Fruit fly (Drosophila melanogaster) whole organism, prepupa: ENCODE results near the gene CG14314.

ENCODE experiments used
- Blimp-1 ChIP-seq: fragments of 200-800 bp; sonication (Bioruptor generic); optimal IDR thresholded peaks from 3 replicates; lab custom pipeline; 2017; ENCODE audit warnings: missing biosample characterization, missing genetic modification characterization, mild to moderate bottlenecking, moderate library complexity, missing genetic modification reagents
- CG10631 ChIP-seq: fragments of 200-800 bp; sonication (Bioruptor generic); optimal IDR thresholded peaks from 2 replicates; lab custom pipeline; 2016; ENCODE audit warnings: missing biosample characterization, missing genetic modification characterization
- CG10669 ChIP-seq: fragments of 200-800 bp; sonication (Bioruptor generic); optimal IDR thresholded peaks from 3 replicates; lab custom pipeline; 2018; ENCODE audit warnings: missing biosample characterization, mild to moderate bottlenecking, missing genetic modification characterization, moderate library complexity
- CG11762 ChIP-seq: fragments of 200-800 bp; sonication (Bioruptor generic); optimal IDR thresholded peaks from 3 replicates; lab custom pipeline; 2016; ENCODE audit warnings: missing biosample characterization, missing genetic modification characterization; ENCODE audit not compliant: insufficient read depth
- CG15336 ChIP-seq: fragments of 200-800 bp; sonication (Bioruptor generic); IDR thresholded peaks from 2 replicates; pipeline ENCODE4 v1.3.6; 2022; ENCODE audit warnings: missing biosample characterization, missing genetic modification characterization
- CG16779 ChIP-seq: fragments of 200-800 bp; sonication (Bioruptor generic); optimal IDR thresholded peaks from 3 replicates; lab custom pipeline; 2017; ENCODE audit warnings: missing biosample characterization, mild to moderate bottlenecking, missing genetic modification characterization
- CG3032 ChIP-seq: fragments of 200-800 bp; optimal IDR thresholded peaks from 2 replicates; lab custom pipeline; 2019; ENCODE audit warnings: missing biosample characterization, mild to moderate bottlenecking, missing genetic modification characterization, moderate library complexity
- CG31627 ChIP-seq: fragments of 200-800 bp; sonication (Bioruptor generic); optimal IDR thresholded peaks from 3 replicates; lab custom pipeline; 2016; ENCODE audit warnings: missing biosample characterization, missing genetic modification characterization
- CG34406 ChIP-seq: fragments of 200-800 bp; sonication (Bioruptor generic); optimal IDR thresholded peaks from 3 replicates; lab custom pipeline; 2016; ENCODE audit warnings: missing biosample characterization, missing genetic modification characterization
- CG4318 ChIP-seq: fragments of 200-800 bp; sonication (Bioruptor generic); optimal IDR thresholded peaks from 3 replicates; lab custom pipeline; 2017; ENCODE audit warnings: missing biosample characterization, mild to moderate bottlenecking, missing genetic modification characterization
- CG6163 ChIP-seq: fragments of 200-800 bp; sonication (Bioruptor generic); IDR thresholded peaks from 3 replicates; pipeline ENCODE4 v1.3.6; 2022; ENCODE audit warnings: missing biosample characterization, missing genetic modification characterization
- CG6276 ChIP-seq: fragments of 200-800 bp; sonication (Bioruptor generic); optimal IDR thresholded peaks from 2 replicates; lab custom pipeline; 2017; ENCODE audit warnings: missing biosample characterization, mild to moderate bottlenecking, missing genetic modification characterization
- CG6792 ChIP-seq: fragments of 200-800 bp; sonication (Bioruptor generic); optimal IDR thresholded peaks from 3 replicates; lab custom pipeline; 2016; ENCODE audit warnings: missing biosample characterization, missing genetic modification characterization
- CG6808 ChIP-seq: fragments of 200-800 bp; sonication (Bioruptor generic); optimal IDR thresholded peaks from 3 replicates; lab custom pipeline; 2017; ENCODE audit warnings: missing biosample characterization, missing genetic modification characterization, mild to moderate bottlenecking, moderate library complexity, missing genetic modification reagents
- CG8119 ChIP-seq: fragments of 200-800 bp; sonication (Bioruptor generic); IDR thresholded peaks from 3 replicates; pipeline ENCODE4 v1.3.6; 2022; ENCODE audit warnings: missing biosample characterization, missing genetic modification characterization
- CG8319 ChIP-seq: fragments of 200-800 bp; sonication (Bioruptor generic); optimal IDR thresholded peaks from 3 replicates; lab custom pipeline; 2016; ENCODE audit warnings: missing biosample characterization, missing genetic modification characterization
- CG8632 ChIP-seq: fragments of 200-800 bp; sonication (Bioruptor generic); optimal IDR thresholded peaks from 3 replicates; lab custom pipeline; 2016; ENCODE audit warnings: missing biosample characterization, missing genetic modification characterization
- CG9139 ChIP-seq: fragments of 200-800 bp; sonication (Bioruptor generic); optimal IDR thresholded peaks from 3 replicates; lab custom pipeline; 2017; ENCODE audit warnings: missing biosample characterization, mild to moderate bottlenecking, missing genetic modification characterization
- Eip78C ChIP-seq: fragments of 200-800 bp; sonication (Bioruptor generic); peaks from one replicate; lab custom pipeline; 2016; ENCODE audit warnings: missing biosample characterization, missing genetic modification characterization
- Eip93F ChIP-seq: fragments of 200-800 bp; sonication (Bioruptor generic); optimal IDR thresholded peaks from 2 replicates; lab custom pipeline; 2016; ENCODE audit warnings: missing biosample characterization, mild to moderate bottlenecking, missing genetic modification characterization
- Ets21C ChIP-seq: fragments of 200-800 bp; sonication (Bioruptor generic); optimal IDR thresholded peaks from 3 replicates; lab custom pipeline; 2016; ENCODE audit warnings: missing biosample characterization, missing genetic modification characterization
- Ets96B ChIP-seq: fragments of 200-800 bp; optimal IDR thresholded peaks from 2 replicates; lab custom pipeline; 2019; ENCODE audit warnings: missing biosample characterization, mild to moderate bottlenecking, missing genetic modification characterization, moderate library complexity
- Gug ChIP-seq: fragments of 200-800 bp; sonication (Bioruptor generic); IDR thresholded peaks from 2 replicates; pipeline ENCODE4 v1.3.6; 2022; ENCODE audit warnings: missing biosample characterization, missing genetic modification characterization
- Hr4 ChIP-seq: fragments of 200-800 bp; sonication (Bioruptor generic); optimal IDR thresholded peaks from 3 replicates; lab custom pipeline; 2016; ENCODE audit warnings: missing biosample characterization, missing genetic modification characterization
- Met ChIP-seq: fragments of 200-800 bp; sonication (Bioruptor generic); optimal IDR thresholded peaks from 3 replicates; lab custom pipeline; 2016; ENCODE audit warnings: missing biosample characterization, missing genetic modification characterization
- Smox ChIP-seq: fragments of 200-800 bp; sonication (Bioruptor generic); optimal IDR thresholded peaks from 3 replicates; lab custom pipeline; 2016; ENCODE audit warnings: missing biosample characterization, missing genetic modification characterization
- Sox102F ChIP-seq: fragments of 200-800 bp; sonication (Bioruptor generic); optimal IDR thresholded peaks from 2 replicates; lab custom pipeline; 2016; ENCODE audit warnings: missing biosample characterization, mild to moderate bottlenecking, missing genetic modification characterization
- Sox14 ChIP-seq: fragments of 200-800 bp; sonication (Bioruptor generic); optimal IDR thresholded peaks from 3 replicates; lab custom pipeline; 2016; ENCODE audit warnings: missing biosample characterization, missing genetic modification characterization
- achi ChIP-seq: fragments of 200-800 bp; sonication (Bioruptor generic); optimal IDR thresholded peaks from 3 replicates; lab custom pipeline; 2016; ENCODE audit warnings: missing biosample characterization, missing genetic modification characterization
- acj6 ChIP-seq: fragments of 200-800 bp; sonication (Bioruptor generic); optimal IDR thresholded peaks from 3 replicates; lab custom pipeline; 2016; ENCODE audit warnings: missing biosample characterization, missing genetic modification characterization
- cyc ChIP-seq: fragments of 200-800 bp; sonication (Bioruptor generic); optimal IDR thresholded peaks from 3 replicates; lab custom pipeline; 2016; ENCODE audit warnings: missing biosample characterization, missing genetic modification characterization
- eg ChIP-seq: fragments of 200-800 bp; sonication (Bioruptor generic); IDR thresholded peaks from 3 replicates; pipeline ENCODE4 v1.3.6; 2022; ENCODE audit warnings: missing biosample characterization, missing genetic modification characterization
- esn ChIP-seq: fragments of 200-800 bp; sonication (Bioruptor generic); optimal IDR thresholded peaks from 2 replicates; lab custom pipeline; 2016; ENCODE audit warnings: missing biosample characterization, mild to moderate bottlenecking, missing genetic modification characterization, moderate library complexity
- fd85E ChIP-seq: fragments of 200-800 bp; sonication (Bioruptor generic); optimal IDR thresholded peaks from 3 replicates; lab custom pipeline; 2016; ENCODE audit warnings: missing biosample characterization, missing genetic modification characterization
- lz ChIP-seq: fragments of 200-800 bp; sonication (Bioruptor generic); optimal IDR thresholded peaks from 3 replicates; lab custom pipeline; 2016; ENCODE audit warnings: missing biosample characterization, missing genetic modification characterization
- net ChIP-seq: fragments of 200-800 bp; sonication (Bioruptor generic); optimal IDR thresholded peaks from 3 replicates; lab custom pipeline; 2016; ENCODE audit warnings: missing biosample characterization, missing genetic modification characterization
- pdm3 ChIP-seq: fragments of 200-800 bp; sonication (Bioruptor generic); optimal IDR thresholded peaks from 3 replicates; lab custom pipeline; 2016; ENCODE audit warnings: missing biosample characterization, missing genetic modification characterization
- salr ChIP-seq, 2 experiments: fragments of 200-800 bp; sonication (Bioruptor generic); optimal IDR thresholded peaks; 3 replicates each; lab custom pipeline; 2016 to 2018; ENCODE audit warnings: missing biosample characterization in 2 of 2, missing genetic modification characterization in 2 of 2, mild to moderate bottlenecking in 1 of 2
- spab ChIP-seq: fragments of 200-800 bp; sonication (Bioruptor generic); optimal IDR thresholded peaks from 2 replicates; lab custom pipeline; 2017; ENCODE audit warnings: missing biosample characterization, mild to moderate bottlenecking, missing genetic modification characterization, missing genetic modification reagents
- ss ChIP-seq, 2 experiments: fragments of 200-800 bp; sonication (Bioruptor generic); optimal IDR thresholded peaks; 2 replicates in 1 of 2; 3 replicates in 1 of 2; lab custom pipeline; 2017 to 2018; ENCODE audit warnings: mild to moderate bottlenecking in 2 of 2, missing biosample characterization in 2 of 2, missing genetic modification characterization in 2 of 2, moderate library complexity in 1 of 2
- svp ChIP-seq: fragments of 200-800 bp; sonication (Bioruptor generic); peaks from one replicate; lab custom pipeline; 2016; ENCODE audit warnings: missing biosample characterization, missing genetic modification characterization
- topi ChIP-seq: fragments of 200-800 bp; sonication (Bioruptor generic); optimal IDR thresholded peaks from 3 replicates; lab custom pipeline; 2016; ENCODE audit warnings: missing biosample characterization, missing genetic modification characterization
- vri ChIP-seq: fragments of 200-800 bp; sonication (Bioruptor generic); optimal IDR thresholded peaks from 3 replicates; lab custom pipeline; 2016; ENCODE audit warnings: missing biosample characterization, mild to moderate bottlenecking, missing genetic modification characterization

The CG14314 gene

dm6 chr3R:18171983-18172967, 43.7 kb upstream of the CG14314 start (continued):
- TF ChIP-seq CG4318 (GFP tag; lab: Kevin White, UChicago) (peak; percentile 79), CG3032 (peak; percentile 64), CG31627 (peak; percentile 79), CG16779 (tag; lab: Kevin White, UChicago) (peak; percentile 71), CG11762 (GFP tag; lab: Kevin White, UChicago) (peak; percentile 70), achi (GFP tag; lab: Kevin White, UChicago) (no peak), Hr4 (GFP tag; lab: Kevin White, UChicago) (peak; percentile 92), cyc (GFP tag; lab: Kevin White, UChicago) (peak; percentile 82), CG6163 (GFP tag; lab: Robert Waterston, UW) (peak; percentile 74), CG6276 (GFP tag; lab: Kevin White, UChicago) (peak; percentile 90), fd85E (no peak), CG8319 (peak; percentile 50), CG34406 (no peak), ss (GFP tag; optimal IDR thresholded peaks at IDR 0.05; lab: Kevin White, UChicago) (no peak), svp (GFP tag; lab: Kevin White, UChicago) (peak; percentile 91), Eip93F (GFP tag; lab: Kevin White, UChicago) (no peak), CG8119 (GFP tag; lab: Robert Waterston, UW) (peak; percentile 89), acj6 (peak; percentile 82), salr (GFP tag; optimal IDR thresholded peaks at IDR 0.05; lab: Kevin White, UChicago) (peak in 1 of 2 experiments; percentile 87), net (peak; percentile 81), Smox (GFP tag; lab: Kevin White, UChicago) (no peak), Sox14 (GFP tag; lab: Kevin White, UChicago) (peak; percentile 80), CG6808 (GFP tag; lab: Kevin White, UChicago) (no peak), spab (GFP tag; lab: Kevin White, UChicago) (no peak), Sox102F (GFP tag; lab: Kevin White, UChicago) (no peak), CG8632 (GFP tag; lab: Kevin White, UChicago) (peak; percentile 65), topi (peak; percentile 83), CG10631 (no peak)

DNA sequence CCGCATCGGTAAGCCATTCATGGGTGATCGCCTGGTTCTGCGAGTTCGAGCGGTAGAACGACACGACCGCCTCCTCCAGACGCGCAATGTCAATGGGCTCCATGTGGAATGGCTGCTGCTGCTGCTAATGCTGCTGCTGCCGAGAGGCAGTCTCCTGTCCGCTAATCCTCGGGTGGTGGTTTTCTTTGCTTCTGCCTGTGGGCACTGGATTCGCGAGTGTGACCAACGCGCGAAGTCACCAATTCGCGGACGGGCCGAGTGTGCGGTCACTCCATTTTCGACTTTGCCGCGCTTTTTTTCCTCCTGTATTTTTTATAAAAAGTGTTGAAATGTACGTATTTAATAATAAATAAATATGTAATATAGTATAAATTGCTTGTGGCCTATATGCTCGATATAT, 32.7 kb upstream of the CG14314 start, which contains the start of gene cdm:
Gene cdm, minus strand, starts transcription at position 236 of the 400 bp plus-strand sequence.
- TF ChIP-seq esn (peak; percentile 8), CG6163 (GFP tag; lab: Robert Waterston, UW) (peak; percentile 19; the same call in 1 of the 3 replicates), lz (GFP tag; lab: Kevin White, UChicago) (no peak), CG8119 (GFP tag; lab: Robert Waterston, UW) (no peak), achi (GFP tag; lab: Kevin White, UChicago) (no peak)
- TF ChIP-seq, all 60 proteins: peak for 2

dm6 chr3R:18185385-18185784, 30.6 kb upstream of the CG14314 start, which contains the start of the genes Arp5 and CG7208:
Gene Arp5 (plus strand): TSS chr3R:18185498.
Gene CG7208 (minus strand): TSS chr3R:18185715.
- TF ChIP-seq topi (peak; percentile 73), ss (GFP tag; optimal IDR thresholded peaks at IDR 0.05; lab: Kevin White, UChicago) (no peak), achi (GFP tag; lab: Kevin White, UChicago) (peak; percentile 79), Gug (GFP tag; lab: Robert Waterston, UW) (peak; percentile 42; the same call in 1 of the 2 replicates), Sox14 (GFP tag; lab: Kevin White, UChicago) (peak; percentile 69), Smox (GFP tag; lab: Kevin White, UChicago) (no peak), Sox102F (GFP tag; lab: Kevin White, UChicago) (no peak), Ets96B (tag; lab: Kevin White, UChicago) (peak; percentile 30), CG10669 (GFP tag; lab: Kevin White, UChicago) (no peak), eg (GFP tag; lab: Robert Waterston, UW) (no peak; the same call in 2 of the 3 replicates), CG8119 (GFP tag; lab: Robert Waterston, UW) (no peak; the same call in 2 of the 3 replicates), net (no peak), CG6276 (GFP tag; lab: Kevin White, UChicago) (no peak), vri (GFP tag; lab: Kevin White, UChicago) (no peak), pdm3 (GFP tag; lab: Kevin White, UChicago) (peak; percentile 76), Ets21C (GFP tag; lab: Kevin White, UChicago) (peak; percentile 50), Blimp-1 (GFP tag; lab: Kevin White, UChicago) (peak; percentile 51), CG9139 (GFP tag; lab: Kevin White, UChicago) (no peak), esn (peak; percentile 83), Met (GFP tag; lab: Kevin White, UChicago) (no peak), CG11762 (GFP tag; lab: Kevin White, UChicago) (peak; percentile 36), CG15336 (GFP tag; lab: Robert Waterston, UW) (no peak), CG4318 (GFP tag; lab: Kevin White, UChicago) (peak; percentile 34), CG8632 (GFP tag; lab: Kevin White, UChicago) (peak; percentile 39), Eip78C (GFP tag; lab: Kevin White, UChicago) (peak; percentile 91), CG6792 (no peak), Eip93F (GFP tag; lab: Kevin White, UChicago) (no peak), lz (GFP tag; lab: Kevin White, UChicago) (peak; percentile 62)
